Worm (Caenorhabditis elegans) whole organism, L4 larva: ENCODE data around the gene cct-4.

Experiments used
- F49E8.2 ChIP-seq: sonication (generic microtip); optimal IDR thresholded peaks from 2 replicates; lab custom pipeline; 2016; ENCODE audit warnings: missing compliant biosample characterization, mild to moderate bottlenecking, missing genetic modification characterization, borderline replicate concordance
- R02D3.7 ChIP-seq: fragments of 150-350 bp; sonication (generic microtip); optimal IDR thresholded peaks from 3 replicates; lab custom pipeline; 2014; ENCODE audit warnings: missing biosample characterization, missing genetic modification characterization
- aly-2 ChIP-seq: sonication (generic microtip); optimal IDR thresholded peaks from 2 replicates; lab custom pipeline; 2018; ENCODE audit warnings: missing biosample characterization, missing genetic modification characterization
- ama-1 ChIP-seq: fragments of 150-350 bp; optimal IDR thresholded peaks from 2 replicates; lab custom pipeline; 2014; ENCODE audit warnings: inconsistent platforms, mixed read lengths
- dpl-1 ChIP-seq: fragments of 150-350 bp; optimal IDR thresholded peaks from 2 replicates; lab custom pipeline; 2014; ENCODE audit warnings: missing biosample characterization, missing genetic modification reagents, missing genetic modification characterization
- egl-43 ChIP-seq: fragments of 200-800 bp; sonication (Bioruptor generic); IDR thresholded peaks from 2 replicates; pipeline ENCODE4 v1.3.6; 2022; ENCODE audit warnings: missing genetic modification reagents, missing genetic modification characterization, missing compliant biosample characterization
- hlh-11 ChIP-seq: fragments of 200-800 bp; sonication (Bioruptor generic); optimal IDR thresholded peaks from 2 replicates; lab custom pipeline; 2018; ENCODE audit warnings: mild to moderate bottlenecking, missing genetic modification characterization, missing compliant biosample characterization
- mep-1 ChIP-seq: fragments of 150-350 bp; sonication (generic microtip); optimal IDR thresholded peaks from 3 replicates; lab custom pipeline; 2014; ENCODE audit warnings: missing biosample characterization, missing genetic modification characterization
- nhr-10 ChIP-seq: fragments of 150-350 bp; optimal IDR thresholded peaks from 2 replicates; lab custom pipeline; 2014; ENCODE audit warnings: missing biosample characterization, missing genetic modification characterization
- nhr-11 ChIP-seq: fragments of 150-350 bp; optimal IDR thresholded peaks from 2 replicates; lab custom pipeline; 2014; ENCODE audit warnings: missing biosample characterization, missing genetic modification characterization
- nhr-28 ChIP-seq: fragments of 150-350 bp; optimal IDR thresholded peaks from 2 replicates; lab custom pipeline; 2014; ENCODE audit warnings: missing biosample characterization, missing genetic modification characterization
- nhr-42 ChIP-seq: fragments of 200-800 bp; sonication (Bioruptor generic); IDR thresholded peaks from 2 replicates; pipeline ENCODE4 v1.3.6; 2022; ENCODE audit warnings: missing genetic modification characterization, missing compliant biosample characterization
- spr-1 ChIP-seq: sonication (generic microtip); optimal IDR thresholded peaks from 2 replicates; lab custom pipeline; 2016; ENCODE audit warnings: mild to moderate bottlenecking, missing genetic modification characterization, missing compliant biosample characterization
- unc-62 ChIP-seq, 3 experiments: fragments of 150-350 bp in 1 of 3; sonication (generic microtip); optimal IDR thresholded peaks in 2 of 3; peaks in 1 of 3; 1 replicate in 1 of 3; 2 replicates in 2 of 3; lab custom pipeline; 2014 to 2017; ENCODE audit warnings: missing biosample characterization in 3 of 3, missing genetic modification characterization in 3 of 3, missing genetic modification reagents in 3 of 3, missing genotype in 1 of 3

- no peak for TF ChIP-seq mep-1 (tag; lab: Kevin White, UChicago)
- TF ChIP-seq dpl-1 (GFP tag; lab: Kevin White, UChicago), result no peak
- TF ChIP-seq unc-62 (GFP tag; optimal IDR thresholded peaks at IDR 0.05 in 1 of 2; lab: Kevin White, UChicago), result no peak
- TF ChIP-seq unc-62 (tag; optimal IDR thresholded peaks at IDR 0.05; lab: Kevin White, UChicago), result no peak
- TF ChIP-seq F49E8.2 (tag; lab: Kevin White, UChicago), result no peak
- no peak for TF ChIP-seq nhr-10 (tag; lab: Kevin White, UChicago)
- no peak for TF ChIP-seq R02D3.7
- TF ChIP-seq hlh-11 (tag; lab: Kevin White, UChicago), result no peak
- no peak for TF ChIP-seq nhr-42 (GFP tag; lab: Robert Waterston, UW)
- TF ChIP-seq nhr-11 (tag; lab: Kevin White, UChicago), result no peak
- no peak for TF ChIP-seq aly-2
- TF ChIP-seq spr-1, result no peak
- no peak for TF ChIP-seq egl-43 (GFP tag; lab: Robert Waterston, UW)
- no peak for TF ChIP-seq nhr-28 (tag; lab: Kevin White, UChicago)
- TF ChIP-seq ama-1, result no peak
These were observed 33.8 kb upstream of the cct-4 start for ce11 chrII:8249710-8250109.
